Worm (Caenorhabditis elegans) whole organism, L4/young adult: ENCODE data around the gene gsp-1.

Source experiments
- W03F9.2 ChIP-seq: fragments of 150-350 bp; optimal IDR thresholded peaks from 2 replicates; lab custom pipeline; 2014; ENCODE audit warnings: missing biosample characterization, missing genetic modification characterization
- dao-5 ChIP-seq: sonication (generic microtip); optimal IDR thresholded peaks from 2 replicates; lab custom pipeline; 2016; ENCODE audit warnings: missing genotype, missing genetic modification characterization, moderate library complexity, missing compliant biosample characterization
- him-1 ChIP-seq: sonication (generic microtip); optimal IDR thresholded peaks from 2 replicates; lab custom pipeline; 2016; ENCODE audit warnings: missing genotype, missing genetic modification reagents, missing genetic modification characterization, missing compliant biosample characterization

DNA sequence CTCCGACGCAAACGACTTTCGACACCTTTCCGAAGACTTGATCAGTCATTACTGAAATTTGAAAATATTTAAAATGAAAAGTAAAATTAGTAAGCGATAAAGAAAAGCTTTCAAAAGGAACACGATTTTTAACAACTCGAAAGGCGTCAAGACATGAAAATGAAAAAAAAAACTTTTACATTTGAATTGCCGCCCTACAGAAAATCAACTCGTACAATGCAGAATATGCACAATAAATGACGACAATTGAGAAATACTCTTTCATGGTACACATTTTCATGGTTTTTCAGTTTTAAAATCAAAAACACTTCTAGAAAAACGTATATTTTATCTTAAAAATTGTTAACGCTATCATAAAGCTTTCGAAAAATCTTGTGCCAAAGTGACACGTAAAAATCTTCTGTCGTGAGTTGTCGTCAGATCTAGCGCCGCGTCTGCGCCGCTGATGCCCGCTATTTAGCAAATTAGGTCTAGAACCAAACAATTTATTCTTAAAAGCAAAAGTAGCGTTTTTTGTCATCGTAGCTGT lies 20.7 kb upstream of the gsp-1 start, which contains the start of gene sqv-4:
- TF ChIP-seq dao-5 (tag; lab: Kevin White, UChicago) (no peak), him-1 (tag; lab: Kevin White, UChicago) (no peak), W03F9.2 (tag; lab: Kevin White, UChicago) (peak; percentile 32)
